Fruit fly (Drosophila melanogaster): ENCODE measurements around the gene CG31457.
A peak's percentile ranks its signal among the peaks of the same experiment; 100 is the strongest.

CG31457 gene

DNA sequence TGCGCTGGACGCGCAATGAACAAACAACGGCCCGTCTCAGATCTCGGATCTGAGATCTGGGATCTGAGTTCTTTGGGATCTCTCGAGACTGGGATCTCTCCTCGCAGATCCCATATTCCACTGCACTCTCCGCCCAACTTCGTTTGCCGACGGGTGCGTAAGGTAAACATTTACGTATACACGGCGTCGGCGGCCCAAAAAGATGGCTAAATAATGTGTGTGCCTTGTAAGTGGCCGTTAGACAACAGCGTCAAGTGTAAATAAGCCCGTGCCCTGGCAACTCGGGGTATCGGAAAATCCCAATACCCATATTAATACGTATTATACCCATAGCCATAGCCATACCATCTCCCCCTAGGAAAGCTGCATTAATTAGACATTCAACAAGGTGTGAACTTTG, 6.9 kb upstream of the CG31457 start (continued):
- TF ChIP-seq CG4360 (GFP tag; IDR thresholded peaks at IDR 0.05), result no peak
- 0 out of 3 replicates have a peak, but pooled peaks have one; percentile 14 for TF ChIP-seq ase (GFP tag; IDR thresholded peaks at IDR 0.05)
- TF ChIP-seq zf30C (GFP tag; optimal IDR thresholded peaks at IDR 0.05), result no peak
- 0 out of 2 replicates have a peak, but pooled peaks have one; percentile 7 for TF ChIP-seq CG5953 (GFP tag; IDR thresholded peaks at IDR 0.05)
- TF ChIP-seq Awh (GFP tag; IDR thresholded peaks at IDR 0.05), result peak; percentile 39; the same call in 1 of the 2 replicates
- TF ChIP-seq vvl (GFP tag; IDR thresholded peaks at IDR 0.05), result peak; percentile 27; the same call in 1 of the 2 replicates
- TF ChIP-seq CG7271 (tag; optimal IDR thresholded peaks at IDR 0.05), result peak; percentile 13
- no peak for TF ChIP-seq Meics (GFP tag; optimal IDR thresholded peaks at IDR 0.05)
- no peak for TF ChIP-seq pnt (GFP tag; optimal IDR thresholded peaks at IDR 0.05)
- TF ChIP-seq CG8765 (GFP tag; IDR thresholded peaks at IDR 0.05), result no peak
- no peak for TF ChIP-seq Hr51 (GFP tag; optimal IDR thresholded peaks at IDR 0.05)
- TF ChIP-seq CG32767 (GFP tag; IDR thresholded peaks at IDR 0.05), result peak; percentile 32; the same call in 1 of the 2 replicates

DNA sequence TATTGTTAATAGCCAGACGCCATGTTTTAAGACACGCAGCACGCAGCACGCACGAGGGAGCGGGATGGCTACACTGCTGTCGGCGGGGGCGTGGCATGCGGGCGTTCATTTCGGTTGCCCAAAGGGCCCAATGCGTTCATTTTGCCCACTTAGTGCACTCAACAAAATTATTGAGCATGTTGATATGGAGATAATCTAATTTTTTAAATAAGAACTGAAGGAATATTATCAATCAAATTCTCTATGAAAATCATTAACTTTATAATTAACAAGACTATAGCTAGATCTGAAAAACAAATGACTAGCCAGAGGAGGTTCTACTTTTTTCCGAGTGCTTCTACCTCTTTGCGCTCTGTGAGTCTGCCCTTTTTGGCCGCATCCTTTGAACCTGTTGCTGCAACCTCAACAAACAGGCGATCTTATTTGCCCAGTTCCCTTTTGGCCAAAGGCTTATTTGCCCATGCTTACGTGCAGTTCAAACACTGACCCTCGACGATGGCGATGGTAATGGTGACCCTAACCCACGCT, 5.6 kb upstream of the CG31457 start:
- TF ChIP-seq Scr (GFP tag; IDR thresholded peaks at IDR 0.05; ENCODE audit: partially characterized antibody) (no peak), row (GFP tag; IDR thresholded peaks at IDR 0.05) (0 out of 3 replicates have a peak, but pooled peaks have one; percentile 33), Rx (GFP tag; IDR thresholded peaks at IDR 0.05) (no peak), CG3847 (GFP tag; IDR thresholded peaks at IDR 0.05) (no peak), CG12659 (GFP tag; optimal IDR thresholded peaks at IDR 0.05) (no peak), zf30C (GFP tag; optimal IDR thresholded peaks at IDR 0.05) (peak; percentile 80), chn (GFP tag; optimal IDR thresholded peaks at IDR 0.05) (peak; percentile 3), ro (GFP tag; IDR thresholded peaks at IDR 0.05) (no peak), lola (GFP tag; optimal IDR thresholded peaks at IDR 0.05) (peak in 1 of 3 experiments; percentile 5), kah (GFP tag; optimal IDR thresholded peaks at IDR 0.05) (no peak), kay (GFP tag; optimal IDR thresholded peaks at IDR 0.05) (no peak), NK7.1 (GFP tag; optimal IDR thresholded peaks at IDR 0.05) (no peak), hkb (optimal IDR thresholded peaks at IDR 0.05) (no peak), hkb (GFP tag; IDR thresholded peaks at IDR 0.05) (0 out of 2 replicates have a peak, but pooled peaks have one; percentile 25), Meics (GFP tag; optimal IDR thresholded peaks at IDR 0.05) (no peak), CG1832 (GFP tag; optimal IDR thresholded peaks at IDR 0.05) (peak; percentile 54), CG5953 (GFP tag; IDR thresholded peaks at IDR 0.05) (0 out of 2 replicates have a peak, but pooled peaks have one; percentile 34), CG4404 (GFP tag; IDR thresholded peaks at IDR 0.05) (peak; percentile 29; the same call in 1 of the 2 replicates), Hmx (GFP tag; optimal IDR thresholded peaks at IDR 0.05) (no peak), CG14710 (tag; optimal IDR thresholded peaks at IDR 0.05) (no peak), CG17359 (tag; optimal IDR thresholded peaks at IDR 0.05) (no peak), CG14050 (GFP tag; IDR thresholded peaks at IDR 0.05) (no peak), CG11560 (tag; IDR thresholded peaks at IDR 0.05) (no peak), CG1602 (GFP tag; optimal IDR thresholded peaks at IDR 0.05) (peak; percentile 28), wor (GFP tag; IDR thresholded peaks at IDR 0.05) (no peak), ac (GFP tag; optimal IDR thresholded peaks at IDR 0.05) (peak; percentile 44), CG1233 (GFP tag; optimal IDR thresholded peaks at IDR 0.05) (peak; percentile 25), CG4617 (GFP tag; optimal IDR thresholded peaks at IDR 0.05; ENCODE audit: borderline replicate concordance) (no peak), Kr (GFP tag; optimal IDR thresholded peaks at IDR 0.05) (peak; percentile 77), MTF-1 (GFP tag; optimal IDR thresholded peaks at IDR 0.05; ENCODE audit: borderline replicate concordance) (no peak), pum (GFP tag; optimal IDR thresholded peaks at IDR 0.05) (no peak), CG12299 (tag; optimal IDR thresholded peaks at IDR 0.05) (no peak), Doc3 (GFP tag; IDR thresholded peaks at IDR 0.05; ENCODE audit: partially characterized antibody) (no peak), CG10321 (GFP tag; IDR thresholded peaks at IDR 0.05) (peak; percentile 90), insv (GFP tag; optimal IDR thresholded peaks at IDR 0.05) (no peak), CG15011 (GFP tag; optimal IDR thresholded peaks at IDR 0.05) (no peak), MBD-R2 (GFP tag; IDR thresholded peaks at IDR 0.05) (no peak), CG2116 (GFP tag; optimal IDR thresholded peaks at IDR 0.05) (no peak), seq (GFP tag; IDR thresholded peaks at IDR 0.05) (no peak), kni (GFP tag; optimal IDR thresholded peaks at IDR 0.05) (no peak)
